Worm (Caenorhabditis elegans) whole organism, L4 larva: ENCODE data around the gene clec-76.

Experiments used
- Y75B8A.6 ChIP-seq: fragments of 200-800 bp; sonication (Bioruptor generic); IDR thresholded peaks from 2 replicates; pipeline ENCODE4 v1.3.6; 2022; ENCODE audit warnings: missing genetic modification reagents, missing genetic modification characterization, missing compliant biosample characterization
- aly-2 ChIP-seq: sonication (generic microtip); optimal IDR thresholded peaks from 2 replicates; lab custom pipeline; 2018; ENCODE audit warnings: missing biosample characterization, missing genetic modification characterization
- ceh-62 ChIP-seq: sonication (generic microtip); optimal IDR thresholded peaks from 2 replicates; lab custom pipeline; 2017; ENCODE audit warnings: missing biosample characterization, missing genetic modification characterization
- fkh-10 ChIP-seq: fragments of 150-350 bp; optimal IDR thresholded peaks from 2 replicates; lab custom pipeline; 2014; ENCODE audit warnings: missing biosample characterization, missing genetic modification reagents, missing genetic modification characterization
- hif-1 ChIP-seq, 2 experiments: sonication (generic microtip); optimal IDR thresholded peaks; 2 replicates each; lab custom pipeline; 2016 to 2017; ENCODE audit warnings: missing compliant biosample characterization in 2 of 2, missing genetic modification characterization in 2 of 2, missing genetic modification reagents in 2 of 2, missing genotype in 2 of 2, mild to moderate bottlenecking in 1 of 2
- hlh-30 ChIP-seq: sonication (generic microtip); optimal IDR thresholded peaks from 2 replicates; lab custom pipeline; 2017; ENCODE audit warnings: antibody characterized with exemption, mild to moderate bottlenecking, missing genetic modification characterization, missing compliant biosample characterization; ENCODE audit not compliant: insufficient read depth
- mep-1 ChIP-seq: fragments of 150-350 bp; sonication (generic microtip); optimal IDR thresholded peaks from 3 replicates; lab custom pipeline; 2014; ENCODE audit warnings: missing biosample characterization, missing genetic modification characterization
- nhr-11 ChIP-seq: fragments of 150-350 bp; optimal IDR thresholded peaks from 2 replicates; lab custom pipeline; 2014; ENCODE audit warnings: missing biosample characterization, missing genetic modification characterization
- pha-4 ChIP-seq, 2 experiments: fragments of 150-350 bp in 1 of 2; fragments of 200-800 bp in 1 of 2; sonication (Bioruptor generic) in 1 of 2; IDR thresholded peaks in 1 of 2; optimal IDR thresholded peaks in 1 of 2; 2 replicates each; pipeline versions ENCODE4 v1.3.6 to Lab custom; 2014 to 2022; ENCODE audit warnings: missing genetic modification characterization in 2 of 2, missing genetic modification reagents in 2 of 2, missing biosample characterization in 1 of 2, missing compliant biosample characterization in 1 of 2
- spr-1 ChIP-seq: sonication (generic microtip); optimal IDR thresholded peaks from 2 replicates; lab custom pipeline; 2016; ENCODE audit warnings: mild to moderate bottlenecking, missing genetic modification characterization, missing compliant biosample characterization
- tag-97 ChIP-seq: fragments of 200-800 bp; sonication (Bioruptor generic); IDR thresholded peaks from 2 replicates; pipeline ENCODE4 v1.3.6; 2022; ENCODE audit warnings: missing genetic modification characterization, missing compliant biosample characterization

DNA sequence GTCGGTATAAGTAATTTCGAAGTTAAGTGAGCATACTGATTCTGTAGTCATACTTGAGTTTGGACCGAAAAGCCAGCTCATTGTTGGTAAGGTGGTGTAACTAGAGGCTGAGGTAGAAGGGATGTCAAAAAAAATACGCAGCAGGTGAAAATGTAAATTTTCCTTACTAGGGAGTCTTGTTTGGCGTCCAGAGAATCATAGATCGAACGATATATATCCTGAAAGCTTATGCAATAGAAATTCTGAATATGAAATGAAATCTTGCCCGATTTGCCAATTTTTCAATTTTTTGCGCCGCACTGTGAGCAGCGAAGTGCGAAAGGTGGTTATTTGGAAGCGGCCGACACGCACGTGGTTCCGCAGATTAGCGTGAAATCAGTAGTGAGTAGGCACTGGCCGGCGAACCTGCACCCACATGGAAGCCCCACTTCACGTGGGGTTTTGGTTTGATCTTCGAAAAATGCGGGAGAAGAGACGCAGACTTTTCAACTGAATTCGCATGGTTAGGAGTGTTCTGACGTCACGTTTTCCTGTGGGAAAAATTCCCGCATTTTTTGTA is 13.0 kb downstream of the clec-76 start, which contains the start of gene srh-220:
- TF ChIP-seq spr-1 (tag; lab: Kevin White, UChicago) (no peak), aly-2 (tag; lab: Kevin White, UChicago) (no peak), fkh-10 (no peak), hlh-30 (tag; lab: Kevin White, UChicago) (no peak), mep-1 (tag; lab: Kevin White, UChicago) (no peak), ceh-62 (tag; lab: Kevin White, UChicago) (no peak), Y75B8A.6 (GFP tag; lab: Robert Waterston, UW) (no peak), pha-4 (GFP tag; IDR thresholded peaks at IDR 0.05; lab: Robert Waterston, UW) (no peak), pha-4 (tag; optimal IDR thresholded peaks at IDR 0.05; lab: Kevin White, UChicago) (no peak), hif-1 (tag; optimal IDR thresholded peaks at IDR 0.05; lab: Kevin White, UChicago) (no peak), nhr-11 (no peak), tag-97 (GFP tag; lab: Robert Waterston, UW) (no peak)
